Worm (Caenorhabditis elegans) whole organism, young adult: Measurements from ENCODE around the gene nhr-11.
A peak's percentile ranks its signal among the peaks of the same experiment; 100 is the strongest.

ENCODE experiments used
- F23B12.7 ChIP-seq: sonication (generic microtip); optimal IDR thresholded peaks from 2 replicates; lab custom pipeline; 2017; ENCODE audit warnings: missing genetic modification characterization, mild to moderate bottlenecking, missing compliant biosample characterization, antibody characterized with exemption, moderate library complexity; ENCODE audit not compliant: insufficient read depth
- F37B4.10 ChIP-seq: fragments of 200-800 bp; sonication (Bioruptor generic); IDR thresholded peaks from 2 replicates; pipeline ENCODE4 v1.3.6; 2022; ENCODE audit warnings: missing genetic modification characterization, missing compliant biosample characterization
- F49E8.2 ChIP-seq: sonication (generic microtip); optimal IDR thresholded peaks from 3 replicates; lab custom pipeline; 2017; ENCODE audit warnings: missing genetic modification characterization, mild to moderate bottlenecking, missing compliant biosample characterization, antibody characterized with exemption, moderate library complexity; ENCODE audit not compliant: insufficient read depth
- F57C9.4 ChIP-seq: sonication (generic microtip); optimal IDR thresholded peaks from 2 replicates; lab custom pipeline; 2017; ENCODE audit warnings: mild to moderate bottlenecking, missing genetic modification characterization, missing compliant biosample characterization
- K12H6.12 ChIP-seq: fragments of 200-800 bp; sonication (Bioruptor generic); optimal IDR thresholded peaks from 2 replicates; lab custom pipeline; 2018; ENCODE audit warnings: mild to moderate bottlenecking, missing genetic modification characterization, missing compliant biosample characterization
- Y53G8AR.9 ChIP-seq: fragments of 200-800 bp; sonication (Bioruptor generic); conservative IDR thresholded peaks from 2 replicates; pipeline ENCODE4 v1.3.6; 2022; ENCODE audit warnings: missing genetic modification reagents, missing genetic modification characterization, missing compliant biosample characterization
- Y56A3A.18 ChIP-seq: fragments of 200-800 bp; sonication (Bioruptor generic); IDR thresholded peaks from 2 replicates; pipeline ENCODE4 v1.3.6; 2022; ENCODE audit warnings: missing genetic modification reagents, missing genetic modification characterization, missing compliant biosample characterization
- Y67H2A.10 ChIP-seq: fragments of 200-800 bp; sonication (Bioruptor generic); conservative IDR thresholded peaks from 2 replicates; pipeline ENCODE4 v1.3.6; 2022; ENCODE audit warnings: missing genetic modification reagents, missing genetic modification characterization, missing compliant biosample characterization
- ama-1 ChIP-seq, 3 experiments: fragments of 150-350 bp in 1 of 3; sonication (generic microtip) in 2 of 3; optimal IDR thresholded peaks; 2 replicates each; lab custom pipeline; 2014 to 2018; ENCODE audit warnings: missing biosample characterization in 2 of 3, missing genetic modification characterization in 2 of 3, missing genetic modification reagents in 2 of 3
- attf-6 ChIP-seq: fragments of 200-800 bp; sonication (Bioruptor generic); IDR thresholded peaks from 2 replicates; pipeline ENCODE4 v1.3.6; 2022; ENCODE audit warnings: missing genetic modification reagents, missing genetic modification characterization, missing compliant biosample characterization
- cebp-1 ChIP-seq, 2 experiments: fragments of 200-800 bp in 1 of 2; sonication (Bioruptor generic) in 1 of 2; sonication (generic microtip) in 1 of 2; IDR thresholded peaks in 1 of 2; optimal IDR thresholded peaks in 1 of 2; 2 replicates each; pipeline versions ENCODE4 v1.3.6 to Lab custom; 2017 to 2022; ENCODE audit warnings: missing compliant biosample characterization in 2 of 2, missing genetic modification characterization in 2 of 2, mild to moderate bottlenecking in 1 of 2, missing genetic modification reagents in 1 of 2, moderate library complexity in 1 of 2
- ceh-58 ChIP-seq: fragments of 200-800 bp; sonication (Bioruptor generic); IDR thresholded peaks from 2 replicates; pipeline ENCODE4 v1.3.6; 2022; ENCODE audit warnings: missing genetic modification characterization, missing compliant biosample characterization
- dpff-1 ChIP-seq: sonication (generic microtip); optimal IDR thresholded peaks from 2 replicates; lab custom pipeline; 2017; ENCODE audit warnings: mild to moderate bottlenecking, missing genetic modification characterization, missing compliant biosample characterization
- efl-1 ChIP-seq: fragments of 150-350 bp; optimal IDR thresholded peaks from 2 replicates; lab custom pipeline; 2014; ENCODE audit warnings: missing biosample characterization, missing genetic modification reagents, missing genetic modification characterization
- hlh-12 ChIP-seq: sonication (generic microtip); optimal IDR thresholded peaks from 2 replicates; lab custom pipeline; 2016; ENCODE audit warnings: missing genetic modification characterization, missing compliant biosample characterization
- lag-1 ChIP-seq: fragments of 200-800 bp; sonication (Bioruptor generic); IDR thresholded peaks from 2 replicates; pipeline ENCODE4 v1.3.6; 2022; ENCODE audit warnings: missing genetic modification reagents, missing genetic modification characterization, missing compliant biosample characterization
- lin-40 ChIP-seq: sonication (generic microtip); optimal IDR thresholded peaks from 2 replicates; lab custom pipeline; 2016; ENCODE audit warnings: missing genetic modification characterization, mild to moderate bottlenecking, missing compliant biosample characterization, missing genotype, missing genetic modification reagents
- lsl-1 ChIP-seq: fragments of 200-800 bp; sonication (Bioruptor generic); optimal IDR thresholded peaks from 2 replicates; lab custom pipeline; 2018; ENCODE audit warnings: mild to moderate bottlenecking, missing genetic modification characterization, moderate library complexity, missing compliant biosample characterization
- madf-3 ChIP-seq: fragments of 200-800 bp; sonication (Bioruptor generic); IDR thresholded peaks from 2 replicates; pipeline ENCODE4 v1.3.6; 2022; ENCODE audit warnings: missing genetic modification reagents, missing genetic modification characterization, missing compliant biosample characterization
- madf-6 ChIP-seq: fragments of 200-800 bp; sonication (Bioruptor generic); IDR thresholded peaks from 2 replicates; pipeline ENCODE4 v1.3.6; 2022; ENCODE audit warnings: missing genetic modification reagents, missing genetic modification characterization, missing compliant biosample characterization
- madf-8 ChIP-seq: fragments of 200-800 bp; sonication (Bioruptor generic); conservative IDR thresholded peaks from 2 replicates; pipeline ENCODE4 v1.3.6; 2022; ENCODE audit warnings: missing genetic modification reagents, missing genetic modification characterization, missing compliant biosample characterization
- nhr-120 ChIP-seq: fragments of 200-800 bp; sonication (Bioruptor generic); IDR thresholded peaks from 2 replicates; pipeline ENCODE4 v1.3.6; 2022; ENCODE audit warnings: missing genetic modification characterization, missing compliant biosample characterization
- nhr-80 ChIP-seq: sonication (generic microtip); optimal IDR thresholded peaks from 2 replicates; lab custom pipeline; 2016; ENCODE audit warnings: missing genetic modification characterization, missing compliant biosample characterization
- repo-1 ChIP-seq: sonication (generic microtip); optimal IDR thresholded peaks from 2 replicates; lab custom pipeline; 2017; ENCODE audit warnings: mild to moderate bottlenecking, missing genetic modification characterization, missing compliant biosample characterization
- sdz-38 ChIP-seq: sonication (generic microtip); optimal IDR thresholded peaks from 2 replicates; lab custom pipeline; 2016; ENCODE audit warnings: missing genotype, missing genetic modification characterization, missing compliant biosample characterization
- snpc-1.3 ChIP-seq: sonication (generic microtip); optimal IDR thresholded peaks from 2 replicates; lab custom pipeline; 2017; ENCODE audit warnings: missing genetic modification characterization, mild to moderate bottlenecking, missing compliant biosample characterization, antibody characterized with exemption, moderate library complexity, missing genotype, missing genetic modification reagents; ENCODE audit not compliant: insufficient read depth
- snpc-3.4 ChIP-seq: sonication (generic microtip); optimal IDR thresholded peaks from 2 replicates; lab custom pipeline; 2017; ENCODE audit warnings: missing genetic modification characterization, mild to moderate bottlenecking, missing compliant biosample characterization, antibody characterized with exemption, moderate library complexity, missing genotype, missing genetic modification reagents
- snpc-4 ChIP-seq, 5 experiments: fragments of 150-350 bp in 1 of 5; sonication (generic microtip) in 4 of 5; optimal IDR thresholded peaks; 2 replicates each; lab custom pipeline; 2014 to 2018; ENCODE audit warnings: missing genetic modification characterization in 5 of 5, missing biosample characterization in 3 of 5, antibody characterized with exemption in 2 of 5, mild to moderate bottlenecking in 2 of 5, missing compliant biosample characterization in 2 of 5, missing genotype in 2 of 5, moderate library complexity in 2 of 5, missing genetic modification reagents in 1 of 5
- tbp1 ChIP-seq: fragments of 200-800 bp; sonication (Bioruptor generic); optimal IDR thresholded peaks from 2 replicates; lab custom pipeline; 2018; ENCODE audit warnings: mild to moderate bottlenecking, missing genetic modification characterization, missing compliant biosample characterization
- tbx-9 ChIP-seq: sonication (generic microtip); optimal IDR thresholded peaks from 2 replicates; lab custom pipeline; 2016; ENCODE audit warnings: borderline replicate concordance, missing genetic modification characterization, inconsistent platforms, missing compliant biosample characterization
- unc-62 ChIP-seq: fragments of 150-350 bp; optimal IDR thresholded peaks from 2 replicates; lab custom pipeline; 2014; ENCODE audit warnings: missing biosample characterization, missing genetic modification reagents, missing genetic modification characterization
- xnd-1 ChIP-seq: sonication (generic microtip); optimal IDR thresholded peaks from 2 replicates; lab custom pipeline; 2016; ENCODE audit warnings: missing genotype, missing genetic modification reagents, missing genetic modification characterization, missing compliant biosample characterization
- ztf-18 ChIP-seq: sonication (generic microtip); optimal IDR thresholded peaks from 2 replicates; lab custom pipeline; 2016; ENCODE audit warnings: missing genotype, mild to moderate bottlenecking, missing genetic modification characterization, missing compliant biosample characterization
- ztf-6 ChIP-seq: fragments of 200-800 bp; sonication (Bioruptor generic); IDR thresholded peaks from 2 replicates; pipeline ENCODE4 v1.3.6; 2022; ENCODE audit warnings: missing genetic modification reagents, missing genetic modification characterization, missing compliant biosample characterization

nhr-11 gene

DNA sequence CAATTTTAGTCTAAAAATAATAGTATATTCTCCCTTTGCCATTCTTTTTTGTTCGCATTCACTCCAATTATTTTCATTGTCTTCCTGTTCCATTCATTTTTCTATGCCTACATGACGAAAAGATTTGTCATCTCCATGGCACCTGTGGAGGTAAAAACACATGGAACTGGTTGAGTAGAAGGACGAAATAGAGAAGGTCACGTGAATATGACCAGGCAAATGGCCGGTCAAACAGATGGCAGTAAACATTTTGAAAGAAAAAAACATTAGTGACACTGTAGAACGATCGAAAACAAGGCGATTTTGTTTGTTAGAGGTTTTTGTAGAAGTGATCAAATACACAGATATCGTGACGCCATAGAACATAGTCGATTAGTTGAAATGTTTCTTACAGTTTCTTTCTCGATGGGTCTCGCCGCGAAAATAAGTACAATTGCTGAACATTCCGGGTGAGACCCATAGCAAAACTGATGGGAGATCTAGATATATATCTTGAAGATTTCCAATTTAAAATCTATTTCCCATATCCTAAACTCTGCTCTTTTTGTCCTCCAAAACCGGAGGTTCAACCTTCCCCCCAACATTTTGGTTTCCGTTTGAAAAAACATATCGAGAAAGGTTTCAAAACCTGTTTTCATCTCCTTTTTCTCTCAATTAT lies 20.9 kb downstream of the nhr-11 start:
- no peak for TF ChIP-seq lag-1 (GFP tag; lab: Robert Waterston, UW)
- no peak for TF ChIP-seq ceh-58 (GFP tag; lab: Robert Waterston, UW)
- no peak for TF ChIP-seq F57C9.4 (tag; lab: Kevin White, UChicago)

- peak; percentile 2 for TF ChIP-seq lin-40 (tag; lab: Kevin White, UChicago)
- TF ChIP-seq madf-3, result 0 out of 2 replicates have a peak, but pooled peaks have one; percentile 17
- no peak for TF ChIP-seq tbx-9 (tag; lab: Kevin White, UChicago)
- no peak for TF ChIP-seq xnd-1 (tag; lab: Kevin White, UChicago)
- TF ChIP-seq ztf-18 (tag; lab: Kevin White, UChicago), result no peak
These were observed 22.2 kb downstream of the nhr-11 start for ce11 chrIV:9092011-9092410.

DNA sequence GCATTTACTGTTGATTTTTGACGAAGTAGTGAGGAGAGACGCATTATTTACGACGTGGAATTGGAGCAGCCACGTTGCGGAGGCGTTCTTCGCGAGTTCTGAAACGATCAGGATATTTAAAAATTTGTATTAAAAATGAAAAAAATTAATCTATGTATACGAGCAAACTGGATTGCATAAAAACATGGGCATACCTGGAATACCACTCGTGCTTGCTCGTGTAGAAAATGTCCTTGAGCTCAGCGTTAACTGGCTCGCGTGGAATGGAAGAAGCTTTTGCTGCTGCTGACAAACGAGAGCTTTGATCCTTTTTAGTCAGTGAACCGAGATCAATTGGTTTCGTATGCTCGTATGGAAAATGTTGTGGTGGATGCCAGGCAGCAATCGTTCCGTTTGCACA lies 24.1 kb downstream of the nhr-11 start, which contains the start of gene lpl-1:
lpl-1 (minus strand) TSS at position 101 of the 400 bp plus-strand sequence.
- TF ChIP-seq repo-1 (tag; lab: Kevin White, UChicago), result peak; percentile 15
- no peak for TF ChIP-seq sdz-38 (tag; lab: Kevin White, UChicago)
- TF ChIP-seq dpff-1 (tag; lab: Kevin White, UChicago), result no peak

ce11 chrIV:9094356-9094755 lies 24.6 kb downstream of the nhr-11 start, which contains the start of gene mrpl-42:
Gene mrpl-42, minus strand, starts transcription at chrIV:9094456.
- no peak for TF ChIP-seq Y53G8AR.9 (GFP tag; lab: Robert Waterston, UW)
- TF ChIP-seq hlh-12 (tag; lab: Kevin White, UChicago), result no peak
- no peak for TF ChIP-seq nhr-80 (tag; lab: Kevin White, UChicago)
- no peak for TF ChIP-seq K12H6.12 (tag; lab: Kevin White, UChicago)
- TF ChIP-seq F57C9.4 (tag; lab: Kevin White, UChicago), result no peak
- no peak for TF ChIP-seq F37B4.10 (GFP tag; lab: Robert Waterston, UW)

- TF ChIP-seq F57C9.4 (tag; lab: Kevin White, UChicago) (no peak), attf-6 (GFP tag; lab: Robert Waterston, UW) (0 out of 2 replicates have a peak, but pooled peaks have one; percentile 35), nhr-120 (no peak), madf-6 (peak; percentile 44; the same call in 1 of the 2 replicates)
These were observed 25.8 kb downstream of the nhr-11 start, which contains the start of gene icln-1 for ce11 chrIV:9095553-9095952. Gene icln-1, minus strand, starts transcription at chrIV:9095653.

- TF ChIP-seq ztf-6 (GFP tag; lab: Robert Waterston, UW), result no peak
- no peak for TF ChIP-seq hlh-12 (tag; lab: Kevin White, UChicago)
- TF ChIP-seq Y67H2A.10 (GFP tag; lab: Robert Waterston, UW), result no peak
- TF ChIP-seq tbp1 (GFP tag; lab: Kevin White, UChicago), result peak; percentile 37
- TF ChIP-seq cebp-1 (GFP tag; IDR thresholded peaks at IDR 0.05; lab: Robert Waterston, UW), result no peak
- peak; percentile 42 for TF ChIP-seq cebp-1 (tag; optimal IDR thresholded peaks at IDR 0.05; lab: Kevin White, UChicago)
- TF ChIP-seq efl-1 (GFP tag; lab: Kevin White, UChicago), result peak; percentile 32
- TF ChIP-seq madf-8, result peak; percentile 61
- TF ChIP-seq Y56A3A.18 (GFP tag; lab: Robert Waterston, UW), result no peak
- TF ChIP-seq xnd-1 (tag; lab: Kevin White, UChicago), result peak; percentile 35
- no peak for TF ChIP-seq ama-1 (optimal IDR thresholded peaks at IDR 0.05; lab: Kevin White, UChicago)
- no peak for TF ChIP-seq ama-1 (GFP tag; optimal IDR thresholded peaks at IDR 0.05; lab: Kevin White, UChicago)
- TF ChIP-seq snpc-4 (GFP tag; optimal IDR thresholded peaks at IDR 0.05; lab: Kevin White, UChicago), result no peak
- TF ChIP-seq snpc-4 (tag; optimal IDR thresholded peaks at IDR 0.05; lab: Kevin White, UChicago), result peak in 2 of 4 experiments; percentile 21 to 62
- TF ChIP-seq F49E8.2, result peak; percentile 60
- TF ChIP-seq snpc-1.3 (tag; lab: Kevin White, UChicago), result peak; percentile 69
- TF ChIP-seq madf-6, result peak; percentile 81
- no peak for TF ChIP-seq unc-62 (GFP tag; lab: Kevin White, UChicago)
- peak; percentile 36 for TF ChIP-seq F23B12.7
- TF ChIP-seq lsl-1 (GFP tag; lab: Kevin White, UChicago), result peak; percentile 91
- TF ChIP-seq snpc-3.4 (tag; lab: Kevin White, UChicago), result peak; percentile 32
These were observed 26.5 kb downstream of the nhr-11 start, which contains the start of the genes znf-706 and cpna-3 for ce11 chrIV:9096160-9096879. Gene znf-706, minus strand, starts transcription at chrIV:9096231. Gene cpna-3, plus strand, starts transcription at chrIV:9096842.
